Worm (Caenorhabditis elegans): Measurements from ENCODE around the gene str-118.

- TF ChIP-seq lsy-2 (tag; optimal IDR thresholded peaks at IDR 0.05) (no peak), nhr-237 (tag; optimal IDR thresholded peaks at IDR 0.05) (no peak)
Measured at ce11 chrV:10094374-10094773, 42.4 kb downstream of the str-118 start, which contains the start of gene srd-49.

Measured in whole organism, L2 larva.